In genomic region chrIII:4861744-4862401, ce11 we compare ENCODE assay signal across 1 worm cellular context.
TF ChIP-seq lines count a peak whose summit lies in the region.

TSS of gene C35D10.10 (minus strand) at chrIII:4861794.
TSS of gene C35D10.5 (plus strand) at chrIII:4862351.

TF ChIP-seq in whole organism, L1 larva, 84 proteins besides CTCF, POLR2A, EP300 and RAD21 (continued from another document):
- peak; percentile 7 for TF ChIP-seq dsc-1 (tag; optimal IDR thresholded peaks at IDR 0.05; lab: Kevin White, UChicago)
- no peak for TF ChIP-seq pag-3 (tag; optimal IDR thresholded peaks at IDR 0.05; lab: Kevin White, UChicago; ENCODE audit: borderline replicate concordance, insufficient read depth)
- TF ChIP-seq unc-98 (GFP tag; IDR thresholded peaks at IDR 0.05; lab: Robert Waterston, UW): no peak
- peak in 2 of 3 experiments; percentile 4 to 17 for TF ChIP-seq dpl-1 (GFP tag; optimal IDR thresholded peaks at IDR 0.05; lab: Kevin White, UChicago)
- TF ChIP-seq C34B4.2 (tag; optimal IDR thresholded peaks at IDR 0.05; lab: Kevin White, UChicago): no peak
- peak in 1 of 2 experiments; percentile 35 for TF ChIP-seq lsy-2 (tag; optimal IDR thresholded peaks at IDR 0.05; lab: Kevin White, UChicago)
- peak; percentile 12 for TF ChIP-seq nhr-20 (tag; optimal IDR thresholded peaks at IDR 0.05; lab: Kevin White, UChicago)
- no peak for TF ChIP-seq unc-86 (tag; optimal IDR thresholded peaks at IDR 0.05; lab: Kevin White, UChicago)
